Fruit fly (Drosophila melanogaster) whole organism, embryonic: ENCODE data around the gene CG3862.
A peak's percentile ranks its signal among the peaks of the same experiment; 100 is the strongest.

Experiments used
- Bteb2 ChIP-seq: fragments of 200-800 bp; sonication (Bioruptor generic); optimal IDR thresholded peaks from 2 replicates; lab custom pipeline; 2016; ENCODE audit warnings: missing biosample characterization, missing genetic modification characterization
- CG10321 ChIP-seq: fragments of 200-800 bp; sonication (Bioruptor generic); IDR thresholded peaks from 2 replicates; pipeline ENCODE4 v1.3.6; 2022; ENCODE audit warnings: missing biosample characterization, missing genetic modification characterization
- CG11504 ChIP-seq: fragments of 200-800 bp; sonication (Bioruptor generic); optimal IDR thresholded peaks from 3 replicates; lab custom pipeline; 2019; ENCODE audit warnings: missing biosample characterization, mild to moderate bottlenecking, missing genetic modification characterization, moderate library complexity
- CG13624 ChIP-seq: fragments of 200-800 bp; sonication (Bioruptor generic); optimal IDR thresholded peaks from 2 replicates; lab custom pipeline; 2016; ENCODE audit warnings: missing biosample characterization, missing genetic modification characterization
- CG14667 ChIP-seq: fragments of 200-800 bp; sonication (Bioruptor generic); IDR thresholded peaks from 2 replicates; pipeline ENCODE4 v1.3.6; 2022; ENCODE audit warnings: missing biosample characterization, missing genetic modification characterization
- CG17359 ChIP-seq: fragments of 200-800 bp; sonication (Bioruptor generic); optimal IDR thresholded peaks from 3 replicates; lab custom pipeline; 2018; ENCODE audit warnings: missing biosample characterization, mild to moderate bottlenecking, missing genetic modification characterization, moderate library complexity
- CG18262 ChIP-seq: fragments of 200-800 bp; optimal IDR thresholded peaks from 3 replicates; lab custom pipeline; 2019; ENCODE audit warnings: missing biosample characterization, mild to moderate bottlenecking, missing genetic modification characterization, moderate library complexity
- CG2120 ChIP-seq: fragments of 200-800 bp; sonication (Bioruptor generic); optimal IDR thresholded peaks from 3 replicates; lab custom pipeline; 2016; ENCODE audit warnings: missing biosample characterization, missing genetic modification characterization
- CG2712 ChIP-seq: fragments of 200-800 bp; optimal IDR thresholded peaks from 3 replicates; lab custom pipeline; 2019; ENCODE audit warnings: missing biosample characterization, mild to moderate bottlenecking, missing genetic modification characterization, moderate library complexity
- CG32532 ChIP-seq: fragments of 200-800 bp; sonication (Bioruptor generic); IDR thresholded peaks from 2 replicates; pipeline ENCODE4 v1.3.6; 2022; ENCODE audit warnings: missing biosample characterization, missing genetic modification characterization
- CG34224 ChIP-seq: fragments of 200-800 bp; sonication (Bioruptor generic); IDR thresholded peaks from 3 replicates; pipeline ENCODE4 v1.3.6; 2022; ENCODE audit warnings: missing biosample characterization, missing genetic modification characterization; ENCODE audit not compliant: partially characterized antibody
- CG4617 ChIP-seq: fragments of 200-800 bp; sonication (Bioruptor generic); optimal IDR thresholded peaks from 3 replicates; lab custom pipeline; 2016; ENCODE audit warnings: missing biosample characterization, missing genetic modification characterization, borderline replicate concordance
- CG4730 ChIP-seq: fragments of 200-800 bp; sonication (Bioruptor generic); IDR thresholded peaks from 2 replicates; pipeline ENCODE4 v1.3.6; 2022; ENCODE audit warnings: missing biosample characterization, missing genetic modification characterization
- CG5953 ChIP-seq: fragments of 200-800 bp; sonication (Bioruptor generic); IDR thresholded peaks from 2 replicates; pipeline ENCODE4 v1.3.6; 2022; ENCODE audit warnings: missing biosample characterization, missing genetic modification characterization
- CG6765 ChIP-seq: fragments of 200-800 bp; sonication (Bioruptor generic); optimal IDR thresholded peaks from 3 replicates; lab custom pipeline; 2017; ENCODE audit warnings: missing biosample characterization, mild to moderate bottlenecking, missing genetic modification characterization
- CG7372 ChIP-seq: fragments of 200-800 bp; sonication (Bioruptor generic); IDR thresholded peaks from 2 replicates; pipeline ENCODE4 v1.3.6; 2022; ENCODE audit warnings: missing biosample characterization, missing genetic modification characterization
- CG7786 ChIP-seq: fragments of 200-800 bp; sonication (Bioruptor generic); optimal IDR thresholded peaks from 2 replicates; lab custom pipeline; 2016; ENCODE audit warnings: missing biosample characterization, missing genetic modification characterization
- CG8089 ChIP-seq: fragments of 200-800 bp; sonication (Bioruptor generic); optimal IDR thresholded peaks from 3 replicates; lab custom pipeline; 2016; ENCODE audit warnings: missing biosample characterization, missing genetic modification characterization
- CG8388 ChIP-seq: fragments of 200-800 bp; sonication (Bioruptor generic); optimal IDR thresholded peaks from 2 replicates; lab custom pipeline; 2019; ENCODE audit warnings: missing biosample characterization, mild to moderate bottlenecking, missing genetic modification characterization, moderate library complexity
- CG9609 ChIP-seq: fragments of 200-800 bp; sonication (Bioruptor generic); optimal IDR thresholded peaks from 3 replicates; lab custom pipeline; 2016; ENCODE audit warnings: missing biosample characterization, missing genetic modification characterization
- CG9876 ChIP-seq: fragments of 200-800 bp; sonication (Bioruptor generic); optimal IDR thresholded peaks from 2 replicates; lab custom pipeline; 2016; ENCODE audit warnings: missing biosample characterization, missing genetic modification characterization
- CrebB ChIP-seq: fragments of 200-800 bp; sonication (Bioruptor generic); optimal IDR thresholded peaks from 3 replicates; lab custom pipeline; 2018; ENCODE audit warnings: missing biosample characterization, mild to moderate bottlenecking, missing genetic modification characterization
- Dfd ChIP-seq, 2 experiments: fragments of >200 bp; optimal IDR thresholded peaks; 2 replicates each; lab custom pipeline; 2017; ENCODE audit warnings: missing biosample characterization in 2 of 2, missing genetic modification characterization in 2 of 2
- Doc3 ChIP-seq: fragments of 200-800 bp; sonication (Bioruptor generic); IDR thresholded peaks from 3 replicates; pipeline ENCODE4 v1.3.6; 2022; ENCODE audit warnings: missing biosample characterization, missing genetic modification characterization; ENCODE audit not compliant: partially characterized antibody
- Dp ChIP-seq: fragments of 200-800 bp; sonication (Bioruptor generic); optimal IDR thresholded peaks from 2 replicates; lab custom pipeline; 2018; ENCODE audit warnings: missing biosample characterization, mild to moderate bottlenecking, missing genetic modification characterization, moderate library complexity
- Ets65A ChIP-seq: fragments of 200-800 bp; sonication (Bioruptor generic); peaks from one replicate; lab custom pipeline; 2016; ENCODE audit warnings: missing biosample characterization, missing genetic modification characterization
- Hr3 ChIP-seq: fragments of 200-800 bp; sonication (Bioruptor generic); optimal IDR thresholded peaks from 3 replicates; lab custom pipeline; 2016; ENCODE audit warnings: missing biosample characterization, missing genetic modification characterization
- Hr39 ChIP-seq: fragments of >200 bp; optimal IDR thresholded peaks from 2 replicates; lab custom pipeline; 2017
- MESR4 ChIP-seq: fragments of 200-800 bp; sonication (Bioruptor generic); optimal IDR thresholded peaks from 2 replicates; lab custom pipeline; 2018; ENCODE audit warnings: missing biosample characterization, mild to moderate bottlenecking, missing genetic modification characterization, moderate library complexity
- Mad ChIP-seq: fragments of 200-800 bp; sonication (Bioruptor generic); optimal IDR thresholded peaks from 2 replicates; lab custom pipeline; 2016; ENCODE audit warnings: missing biosample characterization, missing genetic modification characterization
- Max ChIP-seq: fragments of 200-800 bp; sonication (Bioruptor generic); optimal IDR thresholded peaks from 2 replicates; lab custom pipeline; 2016; ENCODE audit warnings: missing biosample characterization, mild to moderate bottlenecking, missing genetic modification characterization
- NC2α ChIP-seq: fragments of 200-800 bp; sonication (Bioruptor generic); optimal IDR thresholded peaks from 2 replicates; lab custom pipeline; 2016; ENCODE audit warnings: missing biosample characterization, missing genetic modification characterization
- Poxn ChIP-seq: fragments of 200-800 bp; sonication (Bioruptor generic); IDR thresholded peaks from 2 replicates; pipeline ENCODE4 v1.3.6; 2022; ENCODE audit warnings: missing biosample characterization, missing genetic modification characterization
- Sin3A ChIP-seq: fragments of >200 bp; optimal IDR thresholded peaks from 2 replicates; lab custom pipeline; 2018
- Stat92E ChIP-seq, 3 experiments: fragments of >200 bp in 2 of 3; fragments of 200-800 bp in 1 of 3; sonication (Bioruptor generic) in 1 of 3; optimal IDR thresholded peaks; 2 replicates each; lab custom pipeline; 2017 to 2019; ENCODE audit warnings: missing biosample characterization in 3 of 3, missing genetic modification characterization in 3 of 3, mild to moderate bottlenecking in 1 of 3, moderate library complexity in 1 of 3
- Usf ChIP-seq: fragments of 200-800 bp; sonication (Bioruptor generic); optimal IDR thresholded peaks from 2 replicates; lab custom pipeline; 2017; ENCODE audit warnings: missing genotype, missing biosample characterization, missing genetic modification characterization
- Vsx1 ChIP-seq: fragments of 200-800 bp; sonication (Bioruptor generic); optimal IDR thresholded peaks from 2 replicates; lab custom pipeline; 2017; ENCODE audit warnings: missing biosample characterization, mild to moderate bottlenecking, missing genetic modification characterization, missing genetic modification reagents
- ase ChIP-seq: fragments of 200-800 bp; sonication (Bioruptor generic); IDR thresholded peaks from 3 replicates; pipeline ENCODE4 v1.3.6; 2022; ENCODE audit warnings: missing biosample characterization, missing genetic modification characterization
- bowl ChIP-seq: fragments of 200-800 bp; sonication (Bioruptor generic); IDR thresholded peaks from 2 replicates; pipeline ENCODE4 v1.3.6; 2022; ENCODE audit warnings: missing biosample characterization, missing genetic modification characterization
- cad ChIP-seq: fragments of >200 bp; optimal IDR thresholded peaks from 2 replicates; lab custom pipeline; 2017; ENCODE audit warnings: missing biosample characterization, missing genetic modification characterization
- cas ChIP-seq: fragments of 200-800 bp; sonication (Bioruptor generic); IDR thresholded peaks from 2 replicates; pipeline ENCODE4 v1.3.6; 2022; ENCODE audit warnings: missing biosample characterization, missing genetic modification characterization
- fd3F ChIP-seq: fragments of 200-800 bp; sonication (Bioruptor generic); optimal IDR thresholded peaks from 2 replicates; lab custom pipeline; 2018; ENCODE audit warnings: missing biosample characterization, mild to moderate bottlenecking, missing genetic modification characterization, moderate library complexity
- jigr1 ChIP-seq: fragments of 200-800 bp; sonication (Bioruptor generic); IDR thresholded peaks from 3 replicates; pipeline ENCODE4 v1.3.6; 2022; ENCODE audit warnings: missing biosample characterization, missing genetic modification characterization
- lbe ChIP-seq: fragments of 200-800 bp; sonication (Bioruptor generic); optimal IDR thresholded peaks from 2 replicates; lab custom pipeline; 2016; ENCODE audit warnings: missing biosample characterization, mild to moderate bottlenecking, missing genetic modification characterization
- lov ChIP-seq, 2 experiments: fragments of 200-800 bp in 1 of 2; fragments of >200 bp in 1 of 2; sonication (Bioruptor generic) in 1 of 2; IDR thresholded peaks in 1 of 2; optimal IDR thresholded peaks in 1 of 2; 2 replicates in 1 of 2; 3 replicates in 1 of 2; pipeline versions ENCODE4 v1.3.6 to Lab custom; 2017 to 2022; ENCODE audit warnings: missing biosample characterization in 1 of 2, missing genetic modification characterization in 1 of 2
- luna ChIP-seq: fragments of 200-800 bp; sonication (Bioruptor generic); optimal IDR thresholded peaks from 2 replicates; lab custom pipeline; 2016; ENCODE audit warnings: missing biosample characterization, missing genetic modification characterization
- repo ChIP-seq: fragments of 200-800 bp; sonication (Bioruptor generic); optimal IDR thresholded peaks from 2 replicates; lab custom pipeline; 2016; ENCODE audit warnings: missing biosample characterization, missing genetic modification characterization
- shn ChIP-seq: fragments of 200-800 bp; sonication (Bioruptor generic); optimal IDR thresholded peaks from 3 replicates; lab custom pipeline; 2016; ENCODE audit warnings: missing biosample characterization, missing genetic modification characterization
- sna ChIP-seq: fragments of 200-800 bp; sonication (Bioruptor generic); IDR thresholded peaks from 2 replicates; pipeline ENCODE4 v1.3.6; 2022; ENCODE audit warnings: missing biosample characterization, missing genetic modification characterization; ENCODE audit not compliant: partially characterized antibody
- tup ChIP-seq: fragments of 200-800 bp; sonication (Bioruptor generic); optimal IDR thresholded peaks from 2 replicates; lab custom pipeline; 2016; ENCODE audit warnings: missing biosample characterization, mild to moderate bottlenecking, missing genetic modification characterization, moderate library complexity
- tx ChIP-seq: fragments of 200-800 bp; sonication (Bioruptor generic); optimal IDR thresholded peaks from 2 replicates; lab custom pipeline; 2016; ENCODE audit warnings: missing biosample characterization, missing genetic modification characterization

The CG3862 gene

DNA sequence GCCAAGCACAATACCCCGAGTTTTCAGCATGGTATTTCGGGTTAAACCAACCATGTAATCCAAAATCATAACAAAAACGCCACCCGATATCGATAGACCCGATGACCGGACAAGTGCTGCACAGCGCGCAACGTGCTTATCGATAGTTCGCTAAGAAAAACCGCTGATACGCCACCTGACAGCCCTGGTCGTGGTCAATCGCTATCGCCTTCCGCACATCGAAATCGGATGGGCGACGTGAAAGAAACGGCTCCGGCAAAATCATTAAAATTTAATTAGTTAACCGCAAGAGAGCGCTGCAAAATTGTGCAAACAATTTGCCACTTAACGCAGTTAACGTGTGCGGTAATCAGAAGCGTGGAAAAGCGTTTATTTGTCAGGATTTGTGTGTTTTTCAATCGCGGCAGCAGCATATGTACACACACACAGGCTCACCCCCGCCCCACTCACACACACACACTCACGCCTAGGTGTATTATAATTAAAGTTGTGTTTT lies at the start of gene CG3862, which contains the start of gene dock (continued):
- TF ChIP-seq CG4617 (GFP tag; lab: Kevin White, UChicago) (peak; percentile 90), CG11504 (peak; percentile 40), CG9876 (GFP tag; lab: Kevin White, UChicago) (peak; percentile 57), CG9609 (GFP tag; lab: Kevin White, UChicago) (peak; percentile 4), Dfd (GFP tag; optimal IDR thresholded peaks at IDR 0.05; lab: Kevin White, UChicago) (no peak), Hr39 (lab: Kevin White, UChicago) (no peak), Poxn (GFP tag; lab: Robert Waterston, UW) (no peak), fd3F (GFP tag; lab: Kevin White, UChicago) (peak; percentile 29), Stat92E (GFP tag; optimal IDR thresholded peaks at IDR 0.05; lab: Kevin White, UChicago) (peak in 1 of 3 experiments; percentile 68), CG5953 (GFP tag; lab: Robert Waterston, UW) (no peak), CG7372 (GFP tag; lab: Robert Waterston, UW) (no peak), CG17359 (peak; percentile 45), Vsx1 (GFP tag; lab: Kevin White, UChicago) (no peak), CG6765 (GFP tag; lab: Kevin White, UChicago) (peak; percentile 54), CrebB (tag; lab: Kevin White, UChicago) (no peak), Hr3 (peak; percentile 11), Doc3 (GFP tag; lab: Robert Waterston, UW) (peak; percentile 84), CG2120 (GFP tag; lab: Kevin White, UChicago) (peak; percentile 74), CG32532 (GFP tag; lab: Robert Waterston, UW) (peak; percentile 58), CG8388 (GFP tag; lab: Kevin White, UChicago) (no peak), CG10321 (GFP tag; lab: Robert Waterston, UW) (0 out of 2 replicates have a peak, but pooled peaks have one; percentile 26), cad (no peak), CG7786 (GFP tag; lab: Kevin White, UChicago) (peak; percentile 50), Max (peak; percentile 64), MESR4 (peak; percentile 96), lbe (GFP tag; lab: Kevin White, UChicago) (no peak), ase (GFP tag; lab: Robert Waterston, UW) (no peak), NC2α (peak; percentile 26), cas (GFP tag; lab: Robert Waterston, UW) (peak; percentile 62; the same call in 1 of the 2 replicates), Ets65A (GFP tag; lab: Kevin White, UChicago) (peak; percentile 83), Mad (GFP tag; lab: Kevin White, UChicago) (no peak), jigr1 (GFP tag; lab: Robert Waterston, UW) (no peak), CG34224 (GFP tag; lab: Robert Waterston, UW) (peak; percentile 96), tup (GFP tag; lab: Kevin White, UChicago) (no peak), CG14667 (no peak), repo (GFP tag; lab: Kevin White, UChicago) (peak; percentile 75), bowl (GFP tag; lab: Robert Waterston, UW) (no peak), luna (GFP tag; lab: Kevin White, UChicago) (no peak), Bteb2 (peak; percentile 3), Usf (GFP tag; lab: Kevin White, UChicago) (no peak), sna (GFP tag; lab: Robert Waterston, UW) (peak; percentile 88), CG4730 (GFP tag; lab: Robert Waterston, UW) (no peak), CG13624 (peak; percentile 76), Dp (peak; percentile 74), Sin3A (peak; percentile 77), CG8089 (GFP tag; lab: Kevin White, UChicago) (peak; percentile 49), shn (peak; percentile 19), tx (GFP tag; lab: Kevin White, UChicago) (peak; percentile 46), CG2712 (tag; lab: Kevin White, UChicago) (peak; percentile 45), CG18262 (peak; percentile 12), lov (optimal IDR thresholded peaks at IDR 0.05; lab: Kevin White, UChicago) (no peak), lov (GFP tag; IDR thresholded peaks at IDR 0.05; lab: Robert Waterston, UW) (0 out of 3 replicates have a peak, but pooled peaks have one; percentile 41)
